Fruit fly (Drosophila melanogaster) S2 (cell line): Measurements from ENCODE around the gene Mtr4.

Experiments used
- CG8478 ChIP-seq: fragments of >200 bp; optimal IDR thresholded peaks from 2 replicates; lab custom pipeline; 2018
- CTCF ChIP-seq, 2 experiments: fragments of >200 bp; optimal IDR thresholded peaks; 2 replicates each; lab custom pipeline; 2018

DNA sequence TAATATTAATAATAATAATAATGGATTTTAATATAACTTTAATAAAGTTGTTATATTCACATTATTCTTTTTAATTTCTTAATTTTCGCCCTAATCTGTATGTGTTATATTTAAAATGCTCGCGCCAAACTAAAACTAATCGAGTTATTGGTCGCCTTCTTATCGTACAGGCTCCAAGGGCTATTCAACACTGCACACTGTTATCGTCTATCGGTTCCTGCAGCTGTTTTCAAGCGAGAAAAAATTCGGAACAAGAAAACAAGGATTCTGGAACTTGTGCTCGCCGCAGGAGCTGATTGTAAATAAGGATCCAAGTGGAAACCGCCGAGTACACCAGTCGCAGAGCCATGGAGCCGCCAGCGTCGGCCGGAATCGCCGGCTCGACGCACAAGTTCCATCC is 12.0 kb downstream of the Mtr4 start, which contains the start of gene CG3793:
- TF ChIP-seq CG8478 (no peak), CTCF (optimal IDR thresholded peaks at IDR 0.05; lab: Kevin White, UChicago) (no peak)
